Worm (Caenorhabditis elegans): ENCODE measurements around the gene nhr-101.

The nhr-101 gene

ce11 chrV:11610481-11610880 is 40.2 kb downstream of the nhr-101 start, which contains the start of gene sas-5:
sas-5 (plus strand) TSS chrV:11610737.
- TF ChIP-seq ztf-29 (GFP tag; IDR thresholded peaks at IDR 0.05) = peak; percentile 60
- peak; percentile 53; the same call in 1 of the 2 replicates for TF ChIP-seq ref-1 (GFP tag; conservative IDR thresholded peaks at IDR 0.05)
- TF ChIP-seq tab-1 (GFP tag; IDR thresholded peaks at IDR 0.05) = peak; percentile 86
- TF ChIP-seq klf-2 (GFP tag; conservative IDR thresholded peaks at IDR 0.05) = peak; percentile 85
- peak; percentile 92 for TF ChIP-seq flt-1 (GFP tag; IDR thresholded peaks at IDR 0.05)
- TF ChIP-seq cog-1 (tag; optimal IDR thresholded peaks at IDR 0.05) = peak; percentile 45
- peak; percentile 58; the same call in 1 of the 2 replicates for TF ChIP-seq T22C8.4 (GFP tag; IDR thresholded peaks at IDR 0.05)
- TF ChIP-seq ztf-23 (GFP tag; IDR thresholded peaks at IDR 0.05) = peak; percentile 91
- TF ChIP-seq med-1 (GFP tag; optimal IDR thresholded peaks at IDR 0.05; ENCODE audit: insufficient read depth) = peak; percentile 92

- TF ChIP-seq med-1 (GFP tag; optimal IDR thresholded peaks at IDR 0.05; ENCODE audit: insufficient read depth) (no peak), flt-1 (GFP tag; IDR thresholded peaks at IDR 0.05) (no peak), cog-1 (tag; optimal IDR thresholded peaks at IDR 0.05) (no peak), klf-2 (GFP tag; conservative IDR thresholded peaks at IDR 0.05) (no peak), ztf-29 (GFP tag; IDR thresholded peaks at IDR 0.05) (no peak), tab-1 (GFP tag; IDR thresholded peaks at IDR 0.05) (no peak), ztf-23 (GFP tag; IDR thresholded peaks at IDR 0.05) (no peak), T22C8.4 (GFP tag; IDR thresholded peaks at IDR 0.05) (no peak), ref-1 (GFP tag; conservative IDR thresholded peaks at IDR 0.05) (no peak)
Observed at ce11 chrV:11613007-11613406, 42.7 kb downstream of the nhr-101 start, which contains the start of gene tag-290. tag-290 (plus strand) TSS chrV:11613307.

ce11 chrV:11614805-11615497 is 44.7 kb downstream of the nhr-101 start:
- TF ChIP-seq T22C8.4 (GFP tag; IDR thresholded peaks at IDR 0.05) (no peak), flt-1 (GFP tag; IDR thresholded peaks at IDR 0.05) (no peak), ztf-23 (GFP tag; IDR thresholded peaks at IDR 0.05) (no peak), med-1 (GFP tag; optimal IDR thresholded peaks at IDR 0.05; ENCODE audit: insufficient read depth) (no peak), klf-2 (GFP tag; conservative IDR thresholded peaks at IDR 0.05) (no peak), tab-1 (GFP tag; IDR thresholded peaks at IDR 0.05) (no peak), ref-1 (GFP tag; conservative IDR thresholded peaks at IDR 0.05) (no peak), cog-1 (tag; optimal IDR thresholded peaks at IDR 0.05) (no peak), ztf-29 (GFP tag; IDR thresholded peaks at IDR 0.05) (no peak)

- TF ChIP-seq ztf-29 (GFP tag; IDR thresholded peaks at IDR 0.05) = no peak
- no peak for TF ChIP-seq med-1 (GFP tag; optimal IDR thresholded peaks at IDR 0.05; ENCODE audit: insufficient read depth)
- no peak for TF ChIP-seq tab-1 (GFP tag; IDR thresholded peaks at IDR 0.05)
- TF ChIP-seq ztf-23 (GFP tag; IDR thresholded peaks at IDR 0.05) = no peak
- no peak for TF ChIP-seq klf-2 (GFP tag; conservative IDR thresholded peaks at IDR 0.05)
- no peak for TF ChIP-seq flt-1 (GFP tag; IDR thresholded peaks at IDR 0.05)
- TF ChIP-seq ref-1 (GFP tag; conservative IDR thresholded peaks at IDR 0.05) = no peak
- no peak for TF ChIP-seq T22C8.4 (GFP tag; IDR thresholded peaks at IDR 0.05)
Observed at ce11 chrV:11615948-11616681, 45.8 kb downstream of the nhr-101 start, which contains the start of gene nlp-24. nlp-24 (plus strand) TSS chrV:11616376.

ce11 chrV:11616813-11617212 is 46.5 kb downstream of the nhr-101 start:
- TF ChIP-seq ref-1 (GFP tag; conservative IDR thresholded peaks at IDR 0.05) = no peak
- no peak for TF ChIP-seq klf-2 (GFP tag; conservative IDR thresholded peaks at IDR 0.05)
- TF ChIP-seq ztf-23 (GFP tag; IDR thresholded peaks at IDR 0.05) = no peak
- TF ChIP-seq T22C8.4 (GFP tag; IDR thresholded peaks at IDR 0.05) = no peak
- no peak for TF ChIP-seq med-1 (GFP tag; optimal IDR thresholded peaks at IDR 0.05; ENCODE audit: insufficient read depth)
- TF ChIP-seq ztf-29 (GFP tag; IDR thresholded peaks at IDR 0.05) = no peak
- TF ChIP-seq tab-1 (GFP tag; IDR thresholded peaks at IDR 0.05) = no peak
- TF ChIP-seq flt-1 (GFP tag; IDR thresholded peaks at IDR 0.05) = no peak
- no peak for TF ChIP-seq cog-1 (tag; optimal IDR thresholded peaks at IDR 0.05)

- TF ChIP-seq klf-2 (GFP tag; conservative IDR thresholded peaks at IDR 0.05) (no peak), ztf-23 (GFP tag; IDR thresholded peaks at IDR 0.05) (no peak), ref-1 (GFP tag; conservative IDR thresholded peaks at IDR 0.05) (no peak), ztf-29 (GFP tag; IDR thresholded peaks at IDR 0.05) (no peak), cog-1 (tag; optimal IDR thresholded peaks at IDR 0.05) (no peak), tab-1 (GFP tag; IDR thresholded peaks at IDR 0.05) (no peak), T22C8.4 (GFP tag; IDR thresholded peaks at IDR 0.05) (no peak), med-1 (GFP tag; optimal IDR thresholded peaks at IDR 0.05; ENCODE audit: insufficient read depth) (no peak), flt-1 (GFP tag; IDR thresholded peaks at IDR 0.05) (no peak)
Observed at ce11 chrV:11618173-11618572, 47.9 kb downstream of the nhr-101 start, which contains the start of gene glb-15. glb-15 (minus strand) TSS chrV:11618273.

- no peak for TF ChIP-seq T22C8.4 (GFP tag; IDR thresholded peaks at IDR 0.05)
Observed at ce11 chrV:11620081-11620480, 49.8 kb downstream of the nhr-101 start.

ce11 chrV:11621276-11621675 is 51.0 kb downstream of the nhr-101 start:
- TF ChIP-seq cog-1 (tag; optimal IDR thresholded peaks at IDR 0.05) (no peak), ref-1 (GFP tag; conservative IDR thresholded peaks at IDR 0.05) (no peak), flt-1 (GFP tag; IDR thresholded peaks at IDR 0.05) (no peak), T22C8.4 (GFP tag; IDR thresholded peaks at IDR 0.05) (no peak), klf-2 (GFP tag; conservative IDR thresholded peaks at IDR 0.05) (no peak), ztf-29 (GFP tag; IDR thresholded peaks at IDR 0.05) (no peak), tab-1 (GFP tag; IDR thresholded peaks at IDR 0.05) (no peak), ztf-23 (GFP tag; IDR thresholded peaks at IDR 0.05) (no peak), med-1 (GFP tag; optimal IDR thresholded peaks at IDR 0.05; ENCODE audit: insufficient read depth) (no peak)
